Worm (Caenorhabditis elegans): Measurements from ENCODE around the gene F56B3.4.
A peak's percentile ranks its signal among the peaks of the same experiment; 100 is the strongest.

F56B3.4 gene

ce11 chrIV:782393-782792 is 11.7 kb downstream of the F56B3.4 start:
- TF ChIP-seq nhr-85 (tag) (no peak), unc-86 (tag; optimal IDR thresholded peaks at IDR 0.05) (no peak), aha-1 (tag; optimal IDR thresholded peaks at IDR 0.05) (no peak), lin-15B (tag; optimal IDR thresholded peaks at IDR 0.05) (no peak), unc-62 (GFP tag; optimal IDR thresholded peaks at IDR 0.05) (no peak), nhr-19 (GFP tag; conservative IDR thresholded peaks at IDR 0.05) (no peak), Y116A8C.19 (tag; optimal IDR thresholded peaks at IDR 0.05; ENCODE audit: borderline replicate concordance) (no peak), jun-1 (tag; optimal IDR thresholded peaks at IDR 0.05) (no peak), ztf-4 (tag; optimal IDR thresholded peaks at IDR 0.05) (no peak), nhr-77 (tag; optimal IDR thresholded peaks at IDR 0.05) (no peak), dpl-1 (GFP tag; optimal IDR thresholded peaks at IDR 0.05) (no peak), ces-1 (GFP tag; optimal IDR thresholded peaks at IDR 0.05) (no peak), ceh-88 (GFP tag; IDR thresholded peaks at IDR 0.05) (no peak), lin-39 (tag; optimal IDR thresholded peaks at IDR 0.05) (no peak), hlh-17 (GFP tag; optimal IDR thresholded peaks at IDR 0.05; ENCODE audit: borderline replicate concordance) (no peak), fkh-4 (tag; optimal IDR thresholded peaks at IDR 0.05; ENCODE audit: borderline replicate concordance) (no peak)

ce11 chrIV:778484-778883 is 15.6 kb downstream of the F56B3.4 start, which contains the start of gene ugt-52:
TSS of gene ugt-52 (plus strand) at chrIV:778784.
- TF ChIP-seq lin-13 (GFP tag; optimal IDR thresholded peaks at IDR 0.05) (no peak), elt-2 (tag; optimal IDR thresholded peaks at IDR 0.05) (peak; percentile 0), F16B12.6 (tag; optimal IDR thresholded peaks at IDR 0.05) (no peak), C34B4.2 (tag; optimal IDR thresholded peaks at IDR 0.05) (no peak), nhr-237 (tag; optimal IDR thresholded peaks at IDR 0.05) (no peak), efl-1 (optimal IDR thresholded peaks at IDR 0.05) (no peak), efl-1 (GFP tag; optimal IDR thresholded peaks at IDR 0.05 in 1 of 2) (peak in 1 of 2 experiments; percentile 61), pag-3 (tag; optimal IDR thresholded peaks at IDR 0.05; ENCODE audit: borderline replicate concordance, insufficient read depth) (no peak), hpl-2 (GFP tag; optimal IDR thresholded peaks at IDR 0.05) (no peak), zag-1 (tag; optimal IDR thresholded peaks at IDR 0.05) (no peak), dpl-1 (GFP tag; optimal IDR thresholded peaks at IDR 0.05) (no peak)

- TF ChIP-seq skn-1 (tag; optimal IDR thresholded peaks at IDR 0.05) = no peak
- TF ChIP-seq nhr-28 (tag; optimal IDR thresholded peaks at IDR 0.05) = no peak
- no peak for TF ChIP-seq zip-4 (GFP tag; optimal IDR thresholded peaks at IDR 0.05)
- no peak for TF ChIP-seq efl-1 (optimal IDR thresholded peaks at IDR 0.05)
- peak in 1 of 2 experiments; percentile 90 for TF ChIP-seq efl-1 (GFP tag; optimal IDR thresholded peaks at IDR 0.05 in 1 of 2)
- TF ChIP-seq blmp-1 (tag; optimal IDR thresholded peaks at IDR 0.05) = no peak
- no peak for TF ChIP-seq rnt-1 (tag; optimal IDR thresholded peaks at IDR 0.05)
Measured at ce11 chrIV:773580-773979, 20.5 kb downstream of the F56B3.4 start.

- no peak for TF ChIP-seq mef-2 (tag; optimal IDR thresholded peaks at IDR 0.05)
- TF ChIP-seq dsc-1 (tag; optimal IDR thresholded peaks at IDR 0.05) = peak; percentile 4
- peak; percentile 82 to 90 (median 86) for TF ChIP-seq dpl-1 (GFP tag; optimal IDR thresholded peaks at IDR 0.05)
- TF ChIP-seq sox-4 (tag; optimal IDR thresholded peaks at IDR 0.05) = no peak
- TF ChIP-seq sptf-1 (tag; optimal IDR thresholded peaks at IDR 0.05) = no peak
- TF ChIP-seq lsy-2 (tag; optimal IDR thresholded peaks at IDR 0.05) = peak in 1 of 2 experiments; percentile 60
- peak; percentile 80 to 92 for TF ChIP-seq lin-35 (GFP tag; optimal IDR thresholded peaks at IDR 0.05)
- no peak for TF ChIP-seq lin-39 (tag; optimal IDR thresholded peaks at IDR 0.05)
- TF ChIP-seq skn-1 (tag; optimal IDR thresholded peaks at IDR 0.05) = peak; percentile 40
- no peak for TF ChIP-seq lin-13 (GFP tag; optimal IDR thresholded peaks at IDR 0.05)
- no peak for TF ChIP-seq lin-14 (GFP tag; optimal IDR thresholded peaks at IDR 0.05)
- TF ChIP-seq F16B12.6 (tag; optimal IDR thresholded peaks at IDR 0.05) = no peak
- TF ChIP-seq rnt-1 (tag; optimal IDR thresholded peaks at IDR 0.05) = no peak
- TF ChIP-seq fkh-8 (tag; optimal IDR thresholded peaks at IDR 0.05) = no peak
- no peak for TF ChIP-seq pag-3 (tag; optimal IDR thresholded peaks at IDR 0.05; ENCODE audit: borderline replicate concordance, insufficient read depth)
- TF ChIP-seq alr-1 (tag; optimal IDR thresholded peaks at IDR 0.05; ENCODE audit: borderline replicate concordance) = no peak
- no peak for TF ChIP-seq ama-1 (optimal IDR thresholded peaks at IDR 0.05)
- TF ChIP-seq ceh-82 (tag; optimal IDR thresholded peaks at IDR 0.05) = peak in 1 of 3 experiments; percentile 15
- TF ChIP-seq swsn-7 (tag; optimal IDR thresholded peaks at IDR 0.05) = no peak
- TF ChIP-seq ets-5 (GFP tag; IDR thresholded peaks at IDR 0.05) = no peak
- no peak for TF ChIP-seq ceh-88 (GFP tag; IDR thresholded peaks at IDR 0.05)
- peak; percentile 57 to 87 for TF ChIP-seq efl-1 (optimal IDR thresholded peaks at IDR 0.05)
- peak; percentile 91 to 99 for TF ChIP-seq efl-1 (GFP tag; optimal IDR thresholded peaks at IDR 0.05 in 1 of 2)
Measured at ce11 chrIV:772931-773330, 21.1 kb downstream of the F56B3.4 start, which contains the start of gene mrpl-2. TSS of gene mrpl-2 (plus strand) at chrIV:773237.
